Fruit fly (Drosophila melanogaster) whole organism, embryonic: ENCODE measurements around the gene CG2021.

Experiments used
- Antp ChIP-seq: fragments of 200-800 bp; sonication (Bioruptor generic); optimal IDR thresholded peaks from 3 replicates; lab custom pipeline; 2016; ENCODE audit warnings: missing biosample characterization, missing genetic modification characterization
- Atf3 ChIP-seq: fragments of 200-800 bp; sonication (Bioruptor generic); optimal IDR thresholded peaks from 3 replicates; lab custom pipeline; 2016; ENCODE audit warnings: missing biosample characterization, missing genetic modification characterization
- Atf6 ChIP-seq: fragments of 200-800 bp; sonication (Bioruptor generic); IDR thresholded peaks from 2 replicates; pipeline ENCODE4 v1.3.6; 2022; ENCODE audit warnings: missing biosample characterization, missing genetic modification characterization
- B-H2 ChIP-seq: fragments of 200-800 bp; sonication (Bioruptor generic); optimal IDR thresholded peaks from 2 replicates; lab custom pipeline; 2018; ENCODE audit warnings: missing biosample characterization, mild to moderate bottlenecking, missing genetic modification characterization
- Bdp1 ChIP-seq: fragments of 200-800 bp; sonication (Bioruptor generic); optimal IDR thresholded peaks from 3 replicates; lab custom pipeline; 2016; ENCODE audit warnings: missing biosample characterization, missing genetic modification characterization
- CG10321 ChIP-seq: fragments of 200-800 bp; sonication (Bioruptor generic); IDR thresholded peaks from 2 replicates; pipeline ENCODE4 v1.3.6; 2022; ENCODE audit warnings: missing biosample characterization, missing genetic modification characterization
- CG10366 ChIP-seq: fragments of 200-800 bp; sonication (Bioruptor generic); IDR thresholded peaks from 2 replicates; pipeline ENCODE4 v1.3.6; 2022; ENCODE audit warnings: missing biosample characterization, missing genetic modification characterization
- CG12104 ChIP-seq: fragments of 200-800 bp; sonication (Bioruptor generic); optimal IDR thresholded peaks from 3 replicates; lab custom pipeline; 2016; ENCODE audit warnings: missing biosample characterization, missing genetic modification characterization
- CG12299 ChIP-seq: fragments of 200-800 bp; sonication (Bioruptor generic); optimal IDR thresholded peaks from 2 replicates; lab custom pipeline; 2018; ENCODE audit warnings: missing biosample characterization, mild to moderate bottlenecking, missing genetic modification characterization
- CG14050 ChIP-seq: fragments of 200-800 bp; sonication (Bioruptor generic); IDR thresholded peaks from 3 replicates; pipeline ENCODE4 v1.3.6; 2022; ENCODE audit warnings: missing biosample characterization, missing genetic modification characterization
- CG15011 ChIP-seq: fragments of 200-800 bp; sonication (Bioruptor generic); optimal IDR thresholded peaks from 3 replicates; lab custom pipeline; 2018; ENCODE audit warnings: missing biosample characterization, mild to moderate bottlenecking, missing genetic modification characterization
- CG15514 ChIP-seq: fragments of 200-800 bp; sonication (Bioruptor generic); optimal IDR thresholded peaks from 3 replicates; lab custom pipeline; 2017; ENCODE audit warnings: missing biosample characterization, missing genetic modification characterization, mild to moderate bottlenecking, moderate library complexity, missing genetic modification reagents
- CG17359 ChIP-seq: fragments of 200-800 bp; sonication (Bioruptor generic); optimal IDR thresholded peaks from 3 replicates; lab custom pipeline; 2018; ENCODE audit warnings: missing biosample characterization, mild to moderate bottlenecking, missing genetic modification characterization, moderate library complexity
- CG30431 ChIP-seq: fragments of 200-800 bp; sonication (Bioruptor generic); optimal IDR thresholded peaks from 2 replicates; lab custom pipeline; 2017; ENCODE audit warnings: missing biosample characterization, missing genetic modification characterization
- CG34376 ChIP-seq: fragments of 200-800 bp; sonication (Bioruptor generic); optimal IDR thresholded peaks from 2 replicates; lab custom pipeline; 2018; ENCODE audit warnings: missing biosample characterization, mild to moderate bottlenecking, missing genetic modification characterization
- CG5180 ChIP-seq: fragments of 200-800 bp; sonication (Bioruptor generic); optimal IDR thresholded peaks from 3 replicates; lab custom pipeline; 2017; ENCODE audit warnings: missing biosample characterization, missing genetic modification characterization, mild to moderate bottlenecking, moderate library complexity, missing genetic modification reagents
- CG8290 ChIP-seq, 3 experiments: fragments of 200-800 bp; sonication (Bioruptor generic); optimal IDR thresholded peaks; 2 replicates each; lab custom pipeline; 2016 to 2019; ENCODE audit warnings: missing biosample characterization in 3 of 3, missing genetic modification characterization in 3 of 3, mild to moderate bottlenecking in 2 of 3, moderate library complexity in 1 of 3
- CG8765 ChIP-seq: fragments of 200-800 bp; sonication (Bioruptor generic); IDR thresholded peaks from 2 replicates; pipeline ENCODE4 v1.3.6; 2022; ENCODE audit warnings: missing biosample characterization, missing genetic modification characterization
- CHES-1-like ChIP-seq: fragments of 200-800 bp; sonication (Bioruptor generic); optimal IDR thresholded peaks from 2 replicates; lab custom pipeline; 2016; ENCODE audit warnings: missing biosample characterization, missing genetic modification characterization
- CTCF ChIP-seq: fragments of 200-800 bp; sonication (Bioruptor generic); optimal IDR thresholded peaks from 2 replicates; lab custom pipeline; 2017; ENCODE audit warnings: missing biosample characterization, mild to moderate bottlenecking, missing genetic modification characterization, moderate library complexity
- Dp ChIP-seq: fragments of 200-800 bp; sonication (Bioruptor generic); optimal IDR thresholded peaks from 2 replicates; lab custom pipeline; 2018; ENCODE audit warnings: missing biosample characterization, mild to moderate bottlenecking, missing genetic modification characterization, moderate library complexity
- Dref ChIP-seq: fragments of 200-800 bp; sonication (Bioruptor generic); IDR thresholded peaks from 2 replicates; pipeline ENCODE4 v1.3.6; 2022; ENCODE audit warnings: missing biosample characterization, missing genetic modification characterization
- Drgx ChIP-seq: fragments of 200-800 bp; sonication (Bioruptor generic); IDR thresholded peaks from 2 replicates; pipeline ENCODE4 v1.3.6; 2022; ENCODE audit warnings: missing biosample characterization, missing genetic modification characterization
- Ets65A ChIP-seq: fragments of 200-800 bp; sonication (Bioruptor generic); peaks from one replicate; lab custom pipeline; 2016; ENCODE audit warnings: missing biosample characterization, missing genetic modification characterization
- HLH3B ChIP-seq: fragments of 200-800 bp; sonication (Bioruptor generic); IDR thresholded peaks from 2 replicates; pipeline ENCODE4 v1.3.6; 2022; ENCODE audit warnings: missing biosample characterization, missing genetic modification characterization
- Hmr ChIP-seq: fragments of 200-800 bp; sonication (Bioruptor generic); optimal IDR thresholded peaks from 3 replicates; lab custom pipeline; 2017; ENCODE audit warnings: mild to moderate bottlenecking, missing biosample characterization, missing genetic modification reagents, missing genetic modification characterization
- Hr3 ChIP-seq: fragments of 200-800 bp; sonication (Bioruptor generic); optimal IDR thresholded peaks from 3 replicates; lab custom pipeline; 2016; ENCODE audit warnings: missing biosample characterization, missing genetic modification characterization
- Jarid2 ChIP-seq: fragments of 200-800 bp; sonication (Bioruptor generic); optimal IDR thresholded peaks from 3 replicates; lab custom pipeline; 2017; ENCODE audit warnings: mild to moderate bottlenecking, missing biosample characterization, missing genetic modification reagents, missing genetic modification characterization
- Lpt ChIP-seq: fragments of >200 bp; optimal IDR thresholded peaks from 2 replicates; lab custom pipeline; 2018; ENCODE audit warnings: missing biosample characterization, missing genetic modification characterization
- NK7.1 ChIP-seq: fragments of 200-800 bp; sonication (Bioruptor generic); optimal IDR thresholded peaks from 3 replicates; lab custom pipeline; 2016; ENCODE audit warnings: missing biosample characterization, missing genetic modification characterization
- Nf-YA ChIP-seq: fragments of 200-800 bp; sonication (Bioruptor generic); IDR thresholded peaks from 2 replicates; pipeline ENCODE4 v1.3.6; 2022; ENCODE audit warnings: missing biosample characterization, missing genetic modification characterization
- Sox100B ChIP-seq: fragments of 200-800 bp; sonication (Bioruptor generic); optimal IDR thresholded peaks from 3 replicates; lab custom pipeline; 2018; ENCODE audit warnings: missing biosample characterization, mild to moderate bottlenecking, missing genetic modification characterization
- Tbp ChIP-seq: fragments of >200 bp; optimal IDR thresholded peaks from 2 replicates; lab custom pipeline; 2018; ENCODE audit warnings: missing biosample characterization, missing genetic modification characterization
- ash1 ChIP-seq: fragments of 200-800 bp; sonication (Bioruptor generic); optimal IDR thresholded peaks from 2 replicates; lab custom pipeline; 2018; ENCODE audit warnings: missing biosample characterization, mild to moderate bottlenecking, missing genetic modification characterization
- bsh ChIP-seq, 2 experiments: fragments of 200-800 bp; sonication (Bioruptor generic); optimal IDR thresholded peaks; 2 replicates each; lab custom pipeline; 2017 to 2018; ENCODE audit warnings: mild to moderate bottlenecking in 2 of 2, missing biosample characterization in 2 of 2, missing genetic modification characterization in 2 of 2, moderate library complexity in 1 of 2
- cato ChIP-seq: fragments of 200-800 bp; sonication (Bioruptor generic); optimal IDR thresholded peaks from 2 replicates; lab custom pipeline; 2016; ENCODE audit warnings: missing biosample characterization, missing genetic modification characterization, borderline replicate concordance
- fd102C ChIP-seq: fragments of 200-800 bp; sonication (Bioruptor generic); optimal IDR thresholded peaks from 2 replicates; lab custom pipeline; 2018; ENCODE audit warnings: missing biosample characterization, mild to moderate bottlenecking, missing genetic modification characterization, moderate library complexity
- ftz-f1 ChIP-seq: fragments of 200-800 bp; sonication (Bioruptor generic); optimal IDR thresholded peaks from 2 replicates; lab custom pipeline; 2016; ENCODE audit warnings: missing biosample characterization, missing genetic modification characterization
- fu2 ChIP-seq: fragments of 200-800 bp; sonication (Bioruptor generic); optimal IDR thresholded peaks from 2 replicates; lab custom pipeline; 2016; ENCODE audit warnings: missing biosample characterization, missing genetic modification characterization
- gcm ChIP-seq: fragments of 200-800 bp; sonication (Bioruptor generic); optimal IDR thresholded peaks from 2 replicates; lab custom pipeline; 2019; ENCODE audit warnings: missing biosample characterization, mild to moderate bottlenecking, missing genetic modification characterization, moderate library complexity
- gro ChIP-seq: fragments of 200-800 bp; sonication (Bioruptor generic); optimal IDR thresholded peaks from 2 replicates; lab custom pipeline; 2016; ENCODE audit warnings: missing biosample characterization, missing genetic modification characterization
- hth ChIP-seq: fragments of >200 bp; optimal IDR thresholded peaks from 2 replicates; lab custom pipeline; 2017; ENCODE audit warnings: inconsistent platforms
- lov ChIP-seq, 2 experiments: fragments of 200-800 bp in 1 of 2; fragments of >200 bp in 1 of 2; sonication (Bioruptor generic) in 1 of 2; IDR thresholded peaks in 1 of 2; optimal IDR thresholded peaks in 1 of 2; 2 replicates in 1 of 2; 3 replicates in 1 of 2; pipeline versions ENCODE4 v1.3.6 to Lab custom; 2017 to 2022; ENCODE audit warnings: missing biosample characterization in 1 of 2, missing genetic modification characterization in 1 of 2
- nom ChIP-seq: fragments of 200-800 bp; sonication (Bioruptor generic); optimal IDR thresholded peaks from 2 replicates; lab custom pipeline; 2017; ENCODE audit warnings: missing biosample characterization, missing genetic modification characterization, mild to moderate bottlenecking, moderate library complexity, missing genetic modification reagents
- pzg ChIP-seq: fragments of 200-800 bp; sonication (Bioruptor generic); optimal IDR thresholded peaks from 3 replicates; lab custom pipeline; 2018; ENCODE audit warnings: missing biosample characterization, mild to moderate bottlenecking, missing genetic modification characterization, moderate library complexity
- salm ChIP-seq: fragments of 200-800 bp; sonication (Bioruptor generic); optimal IDR thresholded peaks from 2 replicates; lab custom pipeline; 2018; ENCODE audit warnings: missing biosample characterization, mild to moderate bottlenecking, missing genetic modification characterization
- sens ChIP-seq: fragments of 200-800 bp; sonication (Bioruptor generic); peaks from one replicate; lab custom pipeline; 2016; ENCODE audit warnings: missing biosample characterization, missing genetic modification characterization
- slp2 ChIP-seq: fragments of 200-800 bp; sonication (Bioruptor generic); optimal IDR thresholded peaks from 2 replicates; lab custom pipeline; 2016; ENCODE audit warnings: missing biosample characterization, missing genetic modification characterization
- trem ChIP-seq: fragments of 200-800 bp; optimal IDR thresholded peaks from 3 replicates; lab custom pipeline; 2019; ENCODE audit warnings: missing biosample characterization, mild to moderate bottlenecking, missing genetic modification characterization, moderate library complexity
- vnd ChIP-seq: fragments of 200-800 bp; sonication (Bioruptor generic); IDR thresholded peaks from 3 replicates; pipeline ENCODE4 v1.3.6; 2022; ENCODE audit warnings: missing biosample characterization, missing genetic modification characterization; ENCODE audit not compliant: partially characterized antibody
- wek ChIP-seq: fragments of 200-800 bp; sonication (Bioruptor generic); optimal IDR thresholded peaks from 3 replicates; lab custom pipeline; 2018; ENCODE audit warnings: missing biosample characterization, mild to moderate bottlenecking, missing genetic modification characterization, moderate library complexity
- z ChIP-seq: fragments of 200-800 bp; sonication (Bioruptor generic); IDR thresholded peaks from 3 replicates; pipeline ENCODE4 v1.3.6; 2022; ENCODE audit warnings: missing biosample characterization, missing genetic modification characterization

CG2021 gene

DNA sequence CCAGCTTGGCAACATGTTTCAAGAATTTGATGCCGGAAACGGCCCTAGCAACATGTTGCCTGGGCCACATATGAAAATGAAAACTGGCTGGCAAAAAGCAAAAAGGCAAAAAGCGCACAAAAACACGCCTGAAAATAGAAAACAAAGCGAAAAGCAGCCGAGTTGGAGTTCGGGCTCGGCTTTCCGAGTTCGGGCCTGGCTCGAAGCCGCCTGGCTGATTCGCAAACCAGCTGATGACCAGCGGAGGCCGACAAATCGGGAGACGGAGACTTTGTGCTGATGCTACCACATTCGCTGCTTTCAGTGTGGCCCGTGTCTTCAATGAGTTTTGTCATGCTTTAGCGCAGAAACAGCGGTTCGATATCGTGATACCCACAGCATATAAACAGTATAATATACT is 33.1 kb upstream of the CG2021 start, which contains the start of gene GV1 (continued):
- TF ChIP-seq CG15514 (peak; percentile 5), gro (GFP tag; lab: Kevin White, UChicago) (no peak), Sox100B (no peak), CG8765 (GFP tag; lab: Robert Waterston, UW) (no peak), CG14050 (GFP tag; lab: Robert Waterston, UW) (no peak), CG12104 (GFP tag; lab: Kevin White, UChicago) (no peak), salm (tag; lab: Kevin White, UChicago) (no peak), Tbp (GFP tag; lab: Kevin White, UChicago) (no peak), ash1 (no peak), Antp (no peak), hth (lab: Kevin White, UChicago) (no peak), pzg (no peak), CG15011 (GFP tag; lab: Kevin White, UChicago) (no peak), Dp (GFP tag; lab: Kevin White, UChicago) (no peak), CTCF (GFP tag; lab: Kevin White, UChicago) (no peak), cato (GFP tag; lab: Kevin White, UChicago) (no peak), wek (no peak), CG30431 (GFP tag; lab: Kevin White, UChicago) (no peak), Hmr (GFP tag; lab: Kevin White, UChicago) (no peak), NK7.1 (no peak), Atf3 (GFP tag; lab: Kevin White, UChicago) (no peak), CHES-1-like (GFP tag; lab: Kevin White, UChicago) (no peak), CG10321 (GFP tag; lab: Robert Waterston, UW) (no peak), bsh (GFP tag; optimal IDR thresholded peaks at IDR 0.05; lab: Kevin White, UChicago) (peak in 1 of 2 experiments; percentile 94), fd102C (GFP tag; lab: Kevin White, UChicago) (no peak), lov (optimal IDR thresholded peaks at IDR 0.05; lab: Kevin White, UChicago) (no peak), lov (GFP tag; IDR thresholded peaks at IDR 0.05; lab: Robert Waterston, UW) (no peak), Drgx (GFP tag; lab: Robert Waterston, UW) (peak; percentile 62), Nf-YA (no peak), CG34376 (GFP tag; lab: Kevin White, UChicago) (peak; percentile 3), CG12299 (tag; lab: Kevin White, UChicago) (no peak), vnd (no peak), slp2 (GFP tag; lab: Kevin White, UChicago) (no peak), Bdp1 (GFP tag; lab: Kevin White, UChicago) (no peak), CG5180 (GFP tag; lab: Kevin White, UChicago) (no peak), nom (GFP tag; lab: Kevin White, UChicago) (peak; percentile 98), HLH3B (GFP tag; lab: Robert Waterston, UW) (no peak), ftz-f1 (no peak), Jarid2 (no peak), trem (no peak), B-H2 (no peak), Lpt (no peak), Hr3 (GFP tag; lab: Kevin White, UChicago) (no peak), Ets65A (GFP tag; lab: Kevin White, UChicago) (peak; percentile 80), CG17359 (tag; lab: Kevin White, UChicago) (no peak), CG10366 (no peak), Atf6 (0 out of 2 replicates have a peak, but pooled peaks have one; percentile 8), fu2 (GFP tag; lab: Kevin White, UChicago) (no peak), z (GFP tag; lab: Robert Waterston, UW) (no peak), CG8290 (GFP tag; optimal IDR thresholded peaks at IDR 0.05; lab: Kevin White, UChicago) (no peak), CG8290 (tag; optimal IDR thresholded peaks at IDR 0.05; lab: Kevin White, UChicago) (peak in 1 of 2 experiments; percentile 27), gcm (GFP tag; lab: Kevin White, UChicago) (no peak), Dref (GFP tag; lab: Robert Waterston, UW) (no peak), sens (no peak)
